Worm (Caenorhabditis elegans) whole organism, mixed stage, embryonic: Measurements from ENCODE around the gene F20A1.6.

ENCODE experiments used
- M03D4.4 ChIP-seq: sonication (generic microtip); optimal IDR thresholded peaks from 2 replicates; lab custom pipeline; 2017; ENCODE audit warnings: mild to moderate bottlenecking, missing genetic modification characterization, missing compliant biosample characterization
- bed-3 ChIP-seq: fragments of 200-800 bp; sonication (Bioruptor generic); optimal IDR thresholded peaks from 3 replicates; lab custom pipeline; 2018; ENCODE audit warnings: mild to moderate bottlenecking, missing genetic modification characterization, moderate library complexity, missing compliant biosample characterization
- blmp-1 ChIP-seq: fragments of 150-350 bp; optimal IDR thresholded peaks from 2 replicates; lab custom pipeline; 2014; ENCODE audit warnings: missing biosample characterization, missing genetic modification characterization
- ceh-39 ChIP-seq: fragments of 150-350 bp; optimal IDR thresholded peaks from 2 replicates; lab custom pipeline; 2014; ENCODE audit warnings: missing biosample characterization, missing genetic modification characterization
- ceh-43 ChIP-seq: fragments of 200-800 bp; sonication (Bioruptor generic); optimal IDR thresholded peaks from 2 replicates; lab custom pipeline; 2018; ENCODE audit warnings: mild to moderate bottlenecking, missing genetic modification characterization, moderate library complexity, missing compliant biosample characterization
- ceh-83 ChIP-seq: fragments of 200-800 bp; sonication (Bioruptor generic); optimal IDR thresholded peaks from 2 replicates; lab custom pipeline; 2018; ENCODE audit warnings: mild to moderate bottlenecking, missing genetic modification characterization, missing compliant biosample characterization
- ces-1 ChIP-seq: fragments of 150-350 bp; optimal IDR thresholded peaks from 2 replicates; lab custom pipeline; 2014; ENCODE audit warnings: missing biosample characterization, missing genetic modification reagents, missing genetic modification characterization
- cnd-1 ChIP-seq: fragments of 200-800 bp; sonication (Bioruptor generic); optimal IDR thresholded peaks from 2 replicates; lab custom pipeline; 2018; ENCODE audit warnings: mild to moderate bottlenecking, missing genetic modification characterization, missing compliant biosample characterization
- drap-1 ChIP-seq: fragments of 200-800 bp; sonication (Bioruptor generic); optimal IDR thresholded peaks from 3 replicates; lab custom pipeline; 2018; ENCODE audit warnings: mild to moderate bottlenecking, missing genetic modification characterization, missing compliant biosample characterization
- elt-1 ChIP-seq: sonication (generic microtip); optimal IDR thresholded peaks from 2 replicates; lab custom pipeline; 2017; ENCODE audit warnings: missing genetic modification characterization, mild to moderate bottlenecking, missing compliant biosample characterization, antibody characterized with exemption, moderate library complexity, borderline replicate concordance; ENCODE audit not compliant: insufficient read depth
- elt-3 ChIP-seq: fragments of 150-350 bp; optimal IDR thresholded peaks from 2 replicates; lab custom pipeline; 2014; ENCODE audit warnings: missing biosample characterization, missing genetic modification characterization
- flh-1 ChIP-seq: fragments of 200-800 bp; sonication (Bioruptor generic); optimal IDR thresholded peaks from 2 replicates; lab custom pipeline; 2018; ENCODE audit warnings: mild to moderate bottlenecking, missing genetic modification characterization, moderate library complexity, missing compliant biosample characterization
- ham-2 ChIP-seq: fragments of 200-800 bp; sonication (Bioruptor generic); optimal IDR thresholded peaks from 2 replicates; lab custom pipeline; 2018; ENCODE audit warnings: mild to moderate bottlenecking, missing genetic modification characterization, missing compliant biosample characterization
- lin-32 ChIP-seq: fragments of 200-800 bp; sonication (Bioruptor generic); optimal IDR thresholded peaks from 2 replicates; lab custom pipeline; 2018; ENCODE audit warnings: mild to moderate bottlenecking, missing genetic modification characterization, missing compliant biosample characterization
- lsy-2 ChIP-seq: fragments of 150-350 bp; optimal IDR thresholded peaks from 2 replicates; lab custom pipeline; 2014; ENCODE audit warnings: missing biosample characterization, missing genetic modification characterization
- mab-5 ChIP-seq: fragments of 150-350 bp; optimal IDR thresholded peaks from 2 replicates; lab custom pipeline; 2014; ENCODE audit warnings: missing biosample characterization, missing genetic modification characterization
- mep-1 ChIP-seq: fragments of 150-350 bp; optimal IDR thresholded peaks from 2 replicates; lab custom pipeline; 2017; ENCODE audit warnings: missing biosample characterization, missing genetic modification reagents, missing genetic modification characterization, inconsistent platforms
- mls-2 ChIP-seq: sonication (generic microtip); optimal IDR thresholded peaks from 2 replicates; lab custom pipeline; 2016; ENCODE audit warnings: mild to moderate bottlenecking, missing genetic modification characterization, moderate library complexity, missing compliant biosample characterization
- nhr-2 ChIP-seq: fragments of 150-350 bp; optimal IDR thresholded peaks from 2 replicates; lab custom pipeline; 2014; ENCODE audit warnings: missing biosample characterization, missing genetic modification characterization
- nhr-237 ChIP-seq: fragments of 150-350 bp; optimal IDR thresholded peaks from 2 replicates; lab custom pipeline; 2014; ENCODE audit warnings: missing biosample characterization, missing genetic modification characterization
- nhr-28 ChIP-seq: fragments of 150-350 bp; optimal IDR thresholded peaks from 2 replicates; lab custom pipeline; 2014; ENCODE audit warnings: missing biosample characterization, missing genetic modification characterization
- nhr-76 ChIP-seq: sonication (generic microtip); optimal IDR thresholded peaks from 2 replicates; lab custom pipeline; 2017; ENCODE audit warnings: missing biosample characterization, missing genetic modification characterization
- pha-4 ChIP-seq: fragments of 150-350 bp; optimal IDR thresholded peaks from 2 replicates; lab custom pipeline; 2018; ENCODE audit warnings: missing biosample characterization, missing genetic modification reagents, missing genetic modification characterization
- sem-2 ChIP-seq: fragments of 200-800 bp; sonication (Bioruptor generic); optimal IDR thresholded peaks from 2 replicates; lab custom pipeline; 2018; ENCODE audit warnings: mild to moderate bottlenecking, missing genetic modification characterization, missing compliant biosample characterization
- snpc-4 ChIP-seq: fragments of 150-350 bp; optimal IDR thresholded peaks from 2 replicates; lab custom pipeline; 2014; ENCODE audit warnings: missing biosample characterization, missing genetic modification characterization
- sptf-1 ChIP-seq: sonication (generic microtip); optimal IDR thresholded peaks from 2 replicates; lab custom pipeline; 2017; ENCODE audit warnings: mild to moderate bottlenecking, missing genetic modification characterization, moderate library complexity, missing compliant biosample characterization
- tbx-8 ChIP-seq: fragments of 200-800 bp; sonication (Bioruptor generic); optimal IDR thresholded peaks from 2 replicates; lab custom pipeline; 2018; ENCODE audit warnings: mild to moderate bottlenecking, missing genetic modification characterization, moderate library complexity, missing compliant biosample characterization
- unc-120 ChIP-seq: sonication (generic microtip); optimal IDR thresholded peaks from 2 replicates; lab custom pipeline; 2017; ENCODE audit warnings: missing genetic modification characterization, missing compliant biosample characterization; ENCODE audit not compliant: poor library complexity, severe bottlenecking
- unc-39 ChIP-seq: fragments of 150-350 bp; optimal IDR thresholded peaks from 2 replicates; lab custom pipeline; 2014; ENCODE audit warnings: missing biosample characterization, missing genetic modification characterization
- unc-62 ChIP-seq: fragments of 150-350 bp; optimal IDR thresholded peaks from 2 replicates; lab custom pipeline; 2014; ENCODE audit warnings: missing biosample characterization, missing genetic modification reagents, missing genetic modification characterization
- ztf-11 ChIP-seq: fragments of 150-350 bp; optimal IDR thresholded peaks from 2 replicates; lab custom pipeline; 2014; ENCODE audit warnings: missing biosample characterization, missing genetic modification characterization

Gene F20A1.6

DNA sequence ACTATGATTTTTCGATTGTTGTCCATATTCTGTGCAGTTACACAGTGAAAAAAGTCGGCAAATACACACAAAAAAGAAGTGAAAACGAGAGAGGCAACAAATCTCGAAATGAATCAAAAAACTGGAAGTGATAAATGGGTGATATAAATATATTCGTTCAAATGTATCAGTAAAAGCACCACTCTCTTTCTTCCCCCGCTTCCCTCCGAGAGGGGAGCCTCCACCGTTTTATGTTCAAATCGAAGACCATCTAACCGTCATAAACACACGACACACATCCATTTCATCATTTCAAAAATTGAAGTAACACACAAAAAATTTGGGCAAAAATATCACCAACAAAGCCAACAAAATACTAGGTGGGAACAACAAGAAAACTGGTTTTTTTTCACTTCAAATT, at the start of gene F20A1.6:
TSS of gene F20A1.6 (minus strand) at position 101 of the 400 bp plus-strand sequence.
- TF ChIP-seq snpc-4 (tag; lab: Kevin White, UChicago), result no peak
- TF ChIP-seq sem-2 (GFP tag; lab: Kevin White, UChicago), result no peak
- no peak for TF ChIP-seq ztf-11 (tag; lab: Kevin White, UChicago)
- no peak for TF ChIP-seq sptf-1 (tag; lab: Kevin White, UChicago)
- no peak for TF ChIP-seq cnd-1 (tag; lab: Kevin White, UChicago)
- no peak for TF ChIP-seq unc-62 (GFP tag; lab: Kevin White, UChicago)

DNA sequence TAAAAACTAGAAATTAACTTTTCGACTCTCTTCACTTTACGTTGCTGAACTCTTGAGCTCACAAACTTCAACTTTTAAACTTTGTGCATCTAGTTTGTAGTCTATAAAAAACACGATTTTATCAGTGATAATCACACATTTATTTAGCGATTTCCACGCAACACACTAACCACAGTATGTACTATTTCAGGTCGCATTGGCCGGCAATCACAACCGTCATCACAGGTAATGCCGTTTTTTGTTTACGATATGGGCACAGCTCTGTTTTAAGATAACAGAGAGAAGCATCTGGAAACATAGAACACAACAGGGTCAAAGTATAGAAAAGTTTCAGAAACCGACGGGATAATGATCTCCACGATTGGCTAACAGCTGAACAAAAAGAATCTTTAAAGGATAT, 49.2 kb upstream of the F20A1.6 start:
- TF ChIP-seq ztf-11 (tag; lab: Kevin White, UChicago) (no peak), ceh-39 (no peak), blmp-1 (no peak), mls-2 (tag; lab: Kevin White, UChicago) (no peak), mab-5 (tag; lab: Kevin White, UChicago) (no peak), tbx-8 (GFP tag; lab: Kevin White, UChicago) (no peak), lin-32 (GFP tag; lab: Kevin White, UChicago) (no peak), pha-4 (tag; lab: Kevin White, UChicago) (no peak), nhr-237 (tag; lab: Kevin White, UChicago) (no peak), lsy-2 (no peak)

DNA sequence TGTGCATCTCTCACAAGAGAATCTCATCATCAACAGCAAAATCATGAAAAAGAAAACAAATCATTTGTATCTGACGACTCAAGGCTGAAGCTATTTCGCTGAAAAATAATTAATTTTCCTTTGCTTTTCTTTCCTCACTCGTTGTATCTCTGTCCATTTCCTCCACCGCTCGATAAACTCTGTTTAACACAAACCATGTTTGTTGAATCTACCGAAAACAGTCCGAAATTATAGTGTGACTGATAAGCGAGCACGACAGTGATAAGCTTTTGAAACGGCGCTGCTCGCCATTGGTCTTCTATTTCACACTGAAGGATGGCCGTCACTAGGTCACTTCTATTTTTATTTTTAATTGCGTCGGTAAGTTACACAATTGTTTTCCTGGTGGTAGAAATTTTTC, 48.7 kb upstream of the F20A1.6 start, which contains the start of gene npa-1:
TSS of gene npa-1 (plus strand) at position 142 of the 400 bp plus-strand sequence.
- TF ChIP-seq blmp-1 (no peak), drap-1 (GFP tag; lab: Kevin White, UChicago) (no peak), elt-3 (tag; lab: Kevin White, UChicago) (no peak), ham-2 (no peak), mep-1 (tag; lab: Kevin White, UChicago) (no peak), cnd-1 (tag; lab: Kevin White, UChicago) (no peak), ceh-43 (GFP tag; lab: Kevin White, UChicago) (no peak), bed-3 (GFP tag; lab: Kevin White, UChicago) (no peak), mls-2 (tag; lab: Kevin White, UChicago) (no peak), lin-32 (GFP tag; lab: Kevin White, UChicago) (no peak), snpc-4 (tag; lab: Kevin White, UChicago) (no peak), flh-1 (GFP tag; lab: Kevin White, UChicago) (no peak), sem-2 (GFP tag; lab: Kevin White, UChicago) (no peak), unc-62 (GFP tag; lab: Kevin White, UChicago) (no peak), ces-1 (GFP tag; lab: Kevin White, UChicago) (no peak), nhr-28 (tag; lab: Kevin White, UChicago) (no peak), ztf-11 (tag; lab: Kevin White, UChicago) (no peak), nhr-237 (tag; lab: Kevin White, UChicago) (no peak)

DNA sequence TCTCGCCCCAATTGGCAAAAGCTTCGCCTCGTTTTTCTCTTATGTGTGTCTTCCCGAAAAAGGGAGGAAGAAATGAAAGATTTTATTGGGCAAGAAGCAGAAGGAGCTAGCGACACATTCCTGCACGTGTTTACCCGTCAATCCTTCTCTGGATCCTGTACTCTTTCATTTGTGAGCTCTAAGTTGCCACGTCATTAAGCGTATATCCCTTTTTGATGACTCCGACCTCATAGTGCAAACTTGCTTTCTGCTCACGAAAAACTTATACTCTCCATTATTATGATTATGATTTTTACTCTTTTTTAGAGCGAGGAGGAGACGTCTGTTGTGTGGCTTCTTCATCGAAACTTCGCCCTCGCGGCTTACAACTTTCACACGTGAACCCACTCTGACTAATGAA, 45.4 kb upstream of the F20A1.6 start, which contains the start of gene F27B10.1:
TSS of gene F27B10.1 (plus strand) at position 301 of the 400 bp plus-strand sequence.
- no peak for TF ChIP-seq blmp-1
- TF ChIP-seq elt-1 (tag; lab: Kevin White, UChicago), result no peak
- TF ChIP-seq flh-1 (GFP tag; lab: Kevin White, UChicago), result no peak
- no peak for TF ChIP-seq M03D4.4
- no peak for TF ChIP-seq mep-1 (tag; lab: Kevin White, UChicago)
- no peak for TF ChIP-seq unc-39 (tag; lab: Kevin White, UChicago)
- no peak for TF ChIP-seq bed-3 (GFP tag; lab: Kevin White, UChicago)
- TF ChIP-seq nhr-28 (tag; lab: Kevin White, UChicago), result no peak
- TF ChIP-seq mab-5 (tag; lab: Kevin White, UChicago), result no peak
- TF ChIP-seq, all 35 proteins: peak for 0

DNA sequence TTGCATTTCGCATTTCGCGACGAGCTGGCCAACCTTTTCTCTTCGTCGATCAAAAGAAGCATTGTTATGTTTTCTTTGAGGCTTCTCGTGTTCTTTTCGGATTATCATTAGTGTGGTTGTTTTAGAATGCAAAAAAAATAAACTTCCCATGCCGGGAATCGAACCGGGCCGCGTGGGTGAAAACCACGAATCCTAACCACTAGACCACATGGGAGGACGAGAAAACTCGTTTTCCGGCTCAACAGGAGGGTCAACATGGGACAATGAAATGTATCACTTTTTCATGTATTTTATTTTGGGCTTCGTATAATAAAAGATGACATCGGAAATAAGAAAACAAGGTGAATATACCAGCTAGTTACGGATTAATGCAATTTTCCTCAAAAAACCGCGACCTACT, 42.6 kb upstream of the F20A1.6 start:
- TF ChIP-seq nhr-237 (tag; lab: Kevin White, UChicago), result no peak
- TF ChIP-seq sptf-1 (tag; lab: Kevin White, UChicago), result no peak
- TF ChIP-seq lin-32 (GFP tag; lab: Kevin White, UChicago), result no peak
- no peak for TF ChIP-seq mab-5 (tag; lab: Kevin White, UChicago)
- no peak for TF ChIP-seq blmp-1
- no peak for TF ChIP-seq unc-120 (tag; lab: Kevin White, UChicago)
- TF ChIP-seq ceh-83 (GFP tag; lab: Kevin White, UChicago), result no peak
- no peak for TF ChIP-seq nhr-2 (tag; lab: Kevin White, UChicago)
- no peak for TF ChIP-seq nhr-76
- no peak for TF ChIP-seq cnd-1 (tag; lab: Kevin White, UChicago)
- no peak for TF ChIP-seq ces-1 (GFP tag; lab: Kevin White, UChicago)
- no peak for TF ChIP-seq pha-4 (tag; lab: Kevin White, UChicago)
- TF ChIP-seq lsy-2, result no peak
- no peak for TF ChIP-seq mls-2 (tag; lab: Kevin White, UChicago)
- no peak for TF ChIP-seq ham-2
- TF ChIP-seq tbx-8 (GFP tag; lab: Kevin White, UChicago), result no peak
- TF ChIP-seq elt-3 (tag; lab: Kevin White, UChicago), result no peak
- TF ChIP-seq bed-3 (GFP tag; lab: Kevin White, UChicago), result no peak
